Worm (Caenorhabditis elegans): ENCODE data around the gene abf-5.

The abf-5 gene

DNA sequence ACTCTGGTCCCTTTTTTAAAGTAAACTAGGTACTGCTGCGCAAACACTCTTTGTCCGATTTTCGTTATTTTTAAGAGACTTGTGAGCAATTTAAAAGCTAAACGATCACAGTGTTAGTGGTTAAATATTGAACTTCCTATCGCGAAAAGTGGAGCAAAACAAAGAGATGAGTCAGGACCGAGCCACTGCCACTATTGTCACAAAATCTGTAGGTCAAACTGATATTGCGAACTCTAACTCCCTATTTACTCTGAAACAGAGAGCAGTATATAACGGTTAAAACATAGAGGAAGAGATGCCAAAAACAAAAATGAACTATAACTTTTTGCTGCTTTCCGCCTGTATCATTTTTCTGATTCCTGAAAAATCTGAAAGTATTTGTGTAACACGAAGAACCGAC is at the start of gene abf-5:
TSS of gene abf-5 (plus strand) at position 301 of the 400 bp plus-strand sequence.
- TF ChIP-seq tbx-2 (tag; optimal IDR thresholded peaks at IDR 0.05) (no peak), lin-13 (GFP tag; optimal IDR thresholded peaks at IDR 0.05) (no peak), snpc-4 (tag; optimal IDR thresholded peaks at IDR 0.05) (no peak), nhr-84 (tag; optimal IDR thresholded peaks at IDR 0.05) (no peak), nhr-90 (tag; optimal IDR thresholded peaks at IDR 0.05; ENCODE audit: poor library complexity) (no peak), lir-3 (tag; optimal IDR thresholded peaks at IDR 0.05; ENCODE audit: poor library complexity) (no peak)

DNA sequence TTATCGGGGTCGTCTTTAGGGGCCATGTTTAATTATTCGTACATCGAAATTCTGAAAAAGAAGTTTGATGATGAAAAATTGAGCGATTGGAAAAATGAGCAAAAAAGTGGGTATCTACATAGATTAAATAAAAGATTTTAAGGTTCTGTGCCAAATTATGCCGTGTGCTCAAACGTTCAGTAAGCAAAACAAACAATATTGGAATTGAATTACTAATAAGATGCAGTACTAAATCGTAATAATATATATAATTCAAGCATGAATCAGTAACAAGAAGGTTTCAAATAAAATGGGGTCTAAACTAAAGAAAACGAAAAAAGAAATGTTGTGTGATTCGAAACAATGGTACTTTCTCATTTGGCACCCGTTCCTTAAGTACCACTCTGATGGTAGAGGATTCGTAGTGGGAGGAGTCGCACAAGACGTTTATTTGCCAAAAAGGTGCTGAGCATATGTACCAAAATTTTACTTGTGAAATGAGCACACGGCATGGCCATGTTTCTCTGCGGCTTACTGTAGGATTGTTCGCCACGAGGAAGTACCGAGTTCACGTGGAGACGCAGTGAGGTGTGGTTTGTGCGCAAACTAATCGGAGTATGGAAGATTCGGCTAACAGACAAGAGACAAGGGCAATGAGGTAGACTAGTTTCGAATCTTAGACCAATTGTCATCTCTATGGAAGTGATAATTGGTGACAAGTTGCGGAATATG is 43.0 kb upstream of the abf-5 start, which contains the start of gene pgp-14:
TSS of gene pgp-14 (minus strand) at position 51 of the 711 bp plus-strand sequence.
- peak; percentile 20 for TF ChIP-seq lin-14 (GFP tag; optimal IDR thresholded peaks at IDR 0.05)
- no peak for TF ChIP-seq sptf-1 (tag; optimal IDR thresholded peaks at IDR 0.05)
- TF ChIP-seq nhr-77 (tag; optimal IDR thresholded peaks at IDR 0.05), result peak; percentile 51
- no peak for TF ChIP-seq unc-130 (tag; optimal IDR thresholded peaks at IDR 0.05)

DNA sequence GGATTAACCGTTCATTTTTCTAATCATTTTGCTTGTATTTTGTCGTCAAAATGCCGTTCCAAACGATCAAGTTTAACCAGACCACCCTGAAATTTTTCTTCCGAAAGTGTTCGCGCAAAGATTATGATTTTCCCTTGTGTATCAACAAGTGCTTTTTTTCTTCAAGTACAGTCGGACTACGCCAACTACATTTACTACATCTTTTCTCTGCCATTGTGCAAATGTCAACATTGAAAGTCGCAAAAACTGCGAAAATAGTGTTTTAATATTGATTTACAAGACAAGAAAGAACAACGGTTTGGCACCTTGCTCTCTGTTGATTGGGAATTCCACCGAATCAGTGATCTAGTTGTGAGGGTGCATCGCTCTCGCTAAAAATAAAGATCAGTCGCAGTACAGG is 41.8 kb upstream of the abf-5 start:
- TF ChIP-seq fkh-10 (GFP tag; optimal IDR thresholded peaks at IDR 0.05), result no peak
- peak; percentile 50 for TF ChIP-seq nhr-237 (tag; optimal IDR thresholded peaks at IDR 0.05)
- peak; percentile 92 for TF ChIP-seq nhr-77 (tag; optimal IDR thresholded peaks at IDR 0.05)
- peak; percentile 15 for TF ChIP-seq tbx-2 (tag; optimal IDR thresholded peaks at IDR 0.05)
- peak; percentile 11 for TF ChIP-seq lin-14 (GFP tag; optimal IDR thresholded peaks at IDR 0.05)
- no peak for TF ChIP-seq nhr-71 (tag; optimal IDR thresholded peaks at IDR 0.05)

DNA sequence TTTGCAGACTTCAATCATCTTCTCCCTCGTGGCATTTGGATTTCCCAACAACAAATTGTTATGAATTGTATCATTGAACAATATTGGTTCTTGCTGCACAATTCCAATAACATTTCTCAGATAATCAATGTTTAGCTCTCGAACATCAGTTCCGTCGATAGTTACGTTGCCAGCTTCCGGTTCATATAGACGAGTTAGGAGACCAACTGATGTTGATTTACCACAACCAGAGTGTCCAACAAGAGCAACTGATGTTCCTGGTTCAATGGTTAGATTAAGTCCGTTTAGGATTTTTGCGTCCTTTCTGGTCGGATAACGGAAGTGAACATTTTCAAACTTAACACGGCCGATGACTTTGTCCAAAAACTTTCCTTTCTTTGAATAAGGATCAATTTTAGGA is 38.6 kb upstream of the abf-5 start:
- TF ChIP-seq unc-86 (tag; optimal IDR thresholded peaks at IDR 0.05) (no peak), tbx-2 (tag; optimal IDR thresholded peaks at IDR 0.05) (no peak), efl-1 (optimal IDR thresholded peaks at IDR 0.05) (no peak), efl-1 (GFP tag; optimal IDR thresholded peaks at IDR 0.05 in 1 of 2) (peak in 1 of 2 experiments; percentile 60)

DNA sequence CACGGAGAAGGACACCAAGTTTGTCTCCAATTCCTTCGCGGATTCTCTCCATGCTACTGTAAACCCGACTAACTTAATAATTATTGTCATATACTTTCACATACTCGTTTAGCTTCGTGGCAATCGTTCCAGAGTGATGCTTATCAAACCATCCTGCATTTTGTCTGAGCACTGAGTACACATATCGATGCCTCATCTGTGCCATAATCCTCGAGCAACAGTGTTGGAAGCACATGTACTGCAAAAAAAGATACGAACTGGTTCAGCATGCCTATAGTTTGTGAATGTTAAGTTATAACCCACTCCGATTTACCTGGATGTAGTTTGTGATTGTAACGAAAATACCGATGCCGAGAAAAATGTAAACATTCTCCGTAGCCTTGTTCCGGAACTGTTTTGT is 37.6 kb upstream of the abf-5 start:
- TF ChIP-seq C34B4.2 (tag; optimal IDR thresholded peaks at IDR 0.05) (no peak), dpl-1 (GFP tag; optimal IDR thresholded peaks at IDR 0.05) (no peak), fkh-4 (tag; optimal IDR thresholded peaks at IDR 0.05; ENCODE audit: borderline replicate concordance) (no peak)

DNA sequence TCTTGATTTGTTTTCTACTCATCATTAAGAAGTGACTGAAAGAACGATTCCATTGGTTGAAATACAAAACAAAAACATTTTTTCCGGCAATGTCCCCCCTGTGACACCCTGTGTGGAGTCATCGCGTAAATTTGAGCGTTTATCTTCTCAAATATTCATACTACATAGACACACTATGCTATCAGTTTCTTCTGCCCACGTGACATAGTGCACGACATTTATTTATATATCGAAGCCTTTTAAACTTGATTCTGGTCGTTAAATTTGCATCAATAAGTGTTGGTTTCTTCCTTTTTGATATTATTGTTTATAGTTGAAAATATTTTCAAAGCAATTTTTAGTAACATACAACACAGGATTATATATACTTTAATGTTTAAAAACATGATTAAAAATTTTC is 33.6 kb upstream of the abf-5 start:
- no peak for TF ChIP-seq C04F5.9 (tag; optimal IDR thresholded peaks at IDR 0.05)
- TF ChIP-seq sptf-1 (tag; optimal IDR thresholded peaks at IDR 0.05), result no peak
- TF ChIP-seq elt-2 (tag; optimal IDR thresholded peaks at IDR 0.05), result peak; percentile 35
- TF ChIP-seq nhr-20 (tag; optimal IDR thresholded peaks at IDR 0.05), result peak; percentile 13
- peak; percentile 18 for TF ChIP-seq nhr-71 (tag; optimal IDR thresholded peaks at IDR 0.05)
- peak in 1 of 2 experiments; percentile 20 for TF ChIP-seq lin-35 (GFP tag; optimal IDR thresholded peaks at IDR 0.05)

DNA sequence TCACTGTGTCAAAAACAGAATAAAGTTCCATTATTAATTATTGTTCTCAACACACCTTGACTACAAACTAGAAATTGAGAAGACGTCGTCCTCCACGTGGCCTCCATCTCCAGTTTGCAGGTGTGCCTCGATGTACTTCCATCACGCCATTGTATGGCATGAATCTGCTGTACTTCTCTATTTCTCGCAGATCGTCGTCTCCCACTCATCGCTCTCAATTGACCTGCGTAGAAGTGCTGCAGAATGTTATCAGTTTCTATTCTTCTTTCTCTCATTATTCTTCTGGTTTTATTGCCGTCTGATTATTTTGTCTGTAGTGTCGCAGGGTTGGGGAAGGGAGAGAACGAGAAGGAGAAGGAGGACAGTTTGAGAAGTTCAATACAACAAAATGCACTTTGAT is 33.0 kb upstream of the abf-5 start:
- peak; percentile 89 for TF ChIP-seq nhr-85 (tag)
- TF ChIP-seq nhr-19 (GFP tag; conservative IDR thresholded peaks at IDR 0.05), result peak; percentile 37; the same call in 1 of the 2 replicates
- TF ChIP-seq nhr-76 (tag; optimal IDR thresholded peaks at IDR 0.05), result no peak
- TF ChIP-seq tbx-2 (tag; optimal IDR thresholded peaks at IDR 0.05), result peak; percentile 40
- TF ChIP-seq nhr-20 (tag; optimal IDR thresholded peaks at IDR 0.05), result peak; percentile 91
- TF ChIP-seq lin-14 (GFP tag; optimal IDR thresholded peaks at IDR 0.05), result peak; percentile 63
- TF ChIP-seq nhr-71 (tag; optimal IDR thresholded peaks at IDR 0.05), result peak; percentile 67
- TF ChIP-seq nhr-47 (tag; optimal IDR thresholded peaks at IDR 0.05), result no peak
- TF ChIP-seq lsy-2 (tag; optimal IDR thresholded peaks at IDR 0.05), result no peak
- peak; percentile 47 for TF ChIP-seq mep-1 (tag; optimal IDR thresholded peaks at IDR 0.05)
- TF ChIP-seq blmp-1 (tag; optimal IDR thresholded peaks at IDR 0.05), result peak; percentile 71
- peak; percentile 71 for TF ChIP-seq elt-2 (tag; optimal IDR thresholded peaks at IDR 0.05)
- peak in 1 of 2 experiments; percentile 67 for TF ChIP-seq lin-35 (GFP tag; optimal IDR thresholded peaks at IDR 0.05)
- no peak for TF ChIP-seq fkh-10 (GFP tag; optimal IDR thresholded peaks at IDR 0.05)
- peak in 1 of 2 experiments; percentile 73 for TF ChIP-seq mdl-1 (tag; optimal IDR thresholded peaks at IDR 0.05)
- no peak for TF ChIP-seq zag-1 (tag; optimal IDR thresholded peaks at IDR 0.05)
- peak; percentile 54 for TF ChIP-seq snu-23 (GFP tag; optimal IDR thresholded peaks at IDR 0.05)
- TF ChIP-seq nhr-90 (tag; optimal IDR thresholded peaks at IDR 0.05; ENCODE audit: poor library complexity), result peak; percentile 57
- TF ChIP-seq lir-3 (tag; optimal IDR thresholded peaks at IDR 0.05; ENCODE audit: poor library complexity), result peak; percentile 53
- no peak for TF ChIP-seq efl-1 (optimal IDR thresholded peaks at IDR 0.05)
- TF ChIP-seq efl-1 (GFP tag; optimal IDR thresholded peaks at IDR 0.05 in 1 of 2), result peak in 1 of 2 experiments; percentile 58
- no peak for TF ChIP-seq nhr-12 (tag; optimal IDR thresholded peaks at IDR 0.05)
- TF ChIP-seq mef-2 (tag; optimal IDR thresholded peaks at IDR 0.05), result no peak
- peak in 5 of 6 experiments; percentile 34 to 73 (median 44) for TF ChIP-seq elt-3 (tag; optimal IDR thresholded peaks at IDR 0.05)
- TF ChIP-seq nhr-11 (tag; optimal IDR thresholded peaks at IDR 0.05), result no peak
